Worm (Caenorhabditis elegans) whole organism, L2 larva: Measurements from ENCODE around the gene C16D9.5.

Source experiments
- C34F6.9 ChIP-seq: fragments of 150-350 bp; optimal IDR thresholded peaks from 2 replicates; lab custom pipeline; 2014; ENCODE audit warnings: missing biosample characterization, missing genetic modification characterization
- F13H6.1 ChIP-seq: sonication (generic microtip); optimal IDR thresholded peaks from 2 replicates; lab custom pipeline; 2016; ENCODE audit warnings: missing genetic modification characterization, missing compliant biosample characterization
- R02D3.7 ChIP-seq: fragments of 150-350 bp; optimal IDR thresholded peaks from 2 replicates; lab custom pipeline; 2014; ENCODE audit warnings: missing biosample characterization, missing genetic modification characterization
- alr-1 ChIP-seq: fragments of 150-350 bp; optimal IDR thresholded peaks from 2 replicates; lab custom pipeline; 2014; ENCODE audit warnings: missing biosample characterization, missing genetic modification characterization
- ama-1 ChIP-seq: fragments of 150-350 bp; optimal IDR thresholded peaks from 2 replicates; lab custom pipeline; 2018; ENCODE audit warnings: inconsistent platforms
- blmp-1 ChIP-seq: sonication (generic microtip); optimal IDR thresholded peaks from 2 replicates; lab custom pipeline; 2017; ENCODE audit warnings: missing genetic modification characterization, mild to moderate bottlenecking, missing compliant biosample characterization, antibody characterized with exemption, moderate library complexity; ENCODE audit not compliant: insufficient read depth
- ceh-16 ChIP-seq: fragments of 150-350 bp; optimal IDR thresholded peaks from 2 replicates; lab custom pipeline; 2014; ENCODE audit warnings: missing biosample characterization, missing genetic modification characterization
- crh-2 ChIP-seq: sonication (generic microtip); optimal IDR thresholded peaks from 2 replicates; lab custom pipeline; 2017; ENCODE audit warnings: missing biosample characterization, missing genetic modification characterization
- dmd-4 ChIP-seq: sonication (generic microtip); optimal IDR thresholded peaks from 2 replicates; lab custom pipeline; 2017; ENCODE audit warnings: missing biosample characterization, missing genetic modification characterization
- egl-27 ChIP-seq: sonication (generic microtip); optimal IDR thresholded peaks from 3 replicates; lab custom pipeline; 2017; ENCODE audit warnings: missing biosample characterization, missing genetic modification reagents, missing genetic modification characterization
- elt-1 ChIP-seq: fragments of 150-350 bp; optimal IDR thresholded peaks from 2 replicates; lab custom pipeline; 2014; ENCODE audit warnings: missing biosample characterization, missing genetic modification characterization
- fos-1 ChIP-seq: fragments of 150-350 bp; optimal IDR thresholded peaks from 2 replicates; lab custom pipeline; 2014; ENCODE audit warnings: missing biosample characterization, missing genetic modification characterization
- lin-11 ChIP-seq: fragments of 150-350 bp; sonication (generic microtip); optimal IDR thresholded peaks from 2 replicates; lab custom pipeline; 2014; ENCODE audit warnings: missing biosample characterization, missing genetic modification characterization, inconsistent platforms, mixed read lengths
- lin-13 ChIP-seq: fragments of 150-350 bp; optimal IDR thresholded peaks from 2 replicates; lab custom pipeline; 2014; ENCODE audit warnings: missing biosample characterization, missing genetic modification reagents, missing genetic modification characterization
- lsy-2 ChIP-seq, 2 experiments: fragments of 150-350 bp in 1 of 2; sonication (generic microtip) in 1 of 2; optimal IDR thresholded peaks; 2 replicates each; lab custom pipeline; 2014 to 2017; ENCODE audit warnings: missing biosample characterization in 2 of 2, missing genetic modification characterization in 2 of 2
- mbf-1 ChIP-seq: sonication (generic microtip); optimal IDR thresholded peaks from 2 replicates; lab custom pipeline; 2017; ENCODE audit warnings: missing biosample characterization, missing genetic modification characterization
- mdl-1 ChIP-seq, 2 experiments: fragments of 150-350 bp in 1 of 2; sonication (generic microtip) in 1 of 2; optimal IDR thresholded peaks; 2 replicates each; lab custom pipeline; 2017; ENCODE audit warnings: missing biosample characterization in 2 of 2, missing genetic modification characterization in 2 of 2
- nhr-10 ChIP-seq: sonication (generic microtip); optimal IDR thresholded peaks from 2 replicates; lab custom pipeline; 2017; ENCODE audit warnings: missing biosample characterization, missing genetic modification characterization
- nhr-11 ChIP-seq: fragments of 150-350 bp; optimal IDR thresholded peaks from 2 replicates; lab custom pipeline; 2014; ENCODE audit warnings: missing biosample characterization, missing genetic modification characterization
- nhr-12 ChIP-seq: fragments of 150-350 bp; optimal IDR thresholded peaks from 2 replicates; lab custom pipeline; 2014; ENCODE audit warnings: missing biosample characterization, missing genetic modification characterization
- nhr-129 ChIP-seq: fragments of 150-350 bp; optimal IDR thresholded peaks from 2 replicates; lab custom pipeline; 2014; ENCODE audit warnings: missing biosample characterization, missing genetic modification characterization
- nhr-21 ChIP-seq: fragments of 150-350 bp; optimal IDR thresholded peaks from 2 replicates; lab custom pipeline; 2014; ENCODE audit warnings: missing biosample characterization, missing genetic modification characterization
- nhr-23 ChIP-seq: fragments of 150-350 bp; optimal IDR thresholded peaks from 2 replicates; lab custom pipeline; 2014; ENCODE audit warnings: missing biosample characterization, missing genetic modification reagents, missing genetic modification characterization
- nhr-237 ChIP-seq: fragments of 150-350 bp; optimal IDR thresholded peaks from 2 replicates; lab custom pipeline; 2014; ENCODE audit warnings: missing biosample characterization, missing genetic modification characterization
- nhr-25 ChIP-seq: fragments of 150-350 bp; sonication (generic microtip); optimal IDR thresholded peaks from 3 replicates; lab custom pipeline; 2014; ENCODE audit warnings: missing biosample characterization, missing genetic modification characterization
- nhr-6 ChIP-seq: fragments of 150-350 bp; optimal IDR thresholded peaks from 2 replicates; lab custom pipeline; 2014; ENCODE audit warnings: missing biosample characterization, missing genetic modification characterization
- nhr-77 ChIP-seq: fragments of 150-350 bp; optimal IDR thresholded peaks from 2 replicates; lab custom pipeline; 2014; ENCODE audit warnings: missing biosample characterization, missing genetic modification characterization
- sem-4 ChIP-seq: fragments of 150-350 bp; optimal IDR thresholded peaks from 2 replicates; lab custom pipeline; 2014; ENCODE audit warnings: missing biosample characterization, missing genetic modification reagents, missing genetic modification characterization
- sma-3 ChIP-seq: sonication (generic microtip); optimal IDR thresholded peaks from 2 replicates; lab custom pipeline; 2016; ENCODE audit warnings: missing genetic modification reagents, missing genetic modification characterization, missing compliant biosample characterization
- sma-9 ChIP-seq, 2 experiments: fragments of 150-350 bp in 1 of 2; sonication (generic microtip) in 1 of 2; optimal IDR thresholded peaks; 2 replicates each; lab custom pipeline; 2014 to 2016; ENCODE audit warnings: missing genetic modification characterization in 2 of 2, mild to moderate bottlenecking in 1 of 2, missing biosample characterization in 1 of 2, missing compliant biosample characterization in 1 of 2, missing genetic modification reagents in 1 of 2, moderate library complexity in 1 of 2
- snpc-4 ChIP-seq: fragments of 150-350 bp; optimal IDR thresholded peaks from 2 replicates; lab custom pipeline; 2014; ENCODE audit warnings: missing biosample characterization, missing genetic modification characterization
- unc-39 ChIP-seq: fragments of 150-350 bp; optimal IDR thresholded peaks from 2 replicates; lab custom pipeline; 2014; ENCODE audit warnings: missing biosample characterization, missing genetic modification characterization
- unc-62 ChIP-seq: fragments of 150-350 bp; optimal IDR thresholded peaks from 2 replicates; lab custom pipeline; 2014; ENCODE audit warnings: missing biosample characterization, missing genetic modification reagents, missing genetic modification characterization
- zag-1 ChIP-seq: fragments of 150-350 bp; optimal IDR thresholded peaks from 2 replicates; lab custom pipeline; 2014; ENCODE audit warnings: missing biosample characterization, missing genetic modification characterization
- ztf-1 ChIP-seq: fragments of 200-800 bp; sonication (Bioruptor generic); conservative IDR thresholded peaks from 2 replicates; pipeline ENCODE4 v1.3.6; 2022; ENCODE audit warnings: missing genetic modification characterization, missing compliant biosample characterization
- ztf-11 ChIP-seq: sonication (generic microtip); optimal IDR thresholded peaks from 2 replicates; lab custom pipeline; 2017; ENCODE audit warnings: missing biosample characterization, missing genetic modification characterization
- ztf-4 ChIP-seq: fragments of 150-350 bp; optimal IDR thresholded peaks from 2 replicates; lab custom pipeline; 2014; ENCODE audit warnings: missing biosample characterization, missing genetic modification characterization

Gene C16D9.5

DNA sequence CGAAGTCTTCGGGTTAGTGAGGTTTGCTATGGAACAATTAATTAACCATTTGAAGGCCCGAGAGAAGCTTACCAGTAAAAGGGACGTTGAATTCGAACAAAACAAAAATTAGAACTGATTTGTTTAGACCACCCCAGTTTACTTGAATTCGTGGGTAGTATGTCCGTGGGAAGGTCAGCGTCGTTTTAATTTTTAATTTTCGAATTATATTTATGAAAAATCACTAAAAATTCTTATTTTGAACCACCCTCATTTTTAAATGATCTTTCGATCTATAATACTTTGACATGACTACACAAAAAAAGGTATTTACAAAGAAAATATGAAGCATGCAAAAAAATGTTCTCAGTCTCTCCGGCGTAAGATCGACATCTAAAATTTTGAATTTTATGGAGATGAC lies at the start of gene C16D9.5:
C16D9.5 (minus strand) TSS at position 101 of the 400 bp plus-strand sequence.
- TF ChIP-seq lin-13 (GFP tag; lab: Kevin White, UChicago): no peak
- TF ChIP-seq fos-1 (tag; lab: Kevin White, UChicago): no peak
- TF ChIP-seq nhr-77 (tag; lab: Kevin White, UChicago): no peak
- TF ChIP-seq sma-9 (GFP tag; optimal IDR thresholded peaks at IDR 0.05; lab: Kevin White, UChicago): no peak
- TF ChIP-seq sma-9 (tag; optimal IDR thresholded peaks at IDR 0.05; lab: Kevin White, UChicago): no peak
- no peak for TF ChIP-seq ama-1 (lab: Kevin White, UChicago)

DNA sequence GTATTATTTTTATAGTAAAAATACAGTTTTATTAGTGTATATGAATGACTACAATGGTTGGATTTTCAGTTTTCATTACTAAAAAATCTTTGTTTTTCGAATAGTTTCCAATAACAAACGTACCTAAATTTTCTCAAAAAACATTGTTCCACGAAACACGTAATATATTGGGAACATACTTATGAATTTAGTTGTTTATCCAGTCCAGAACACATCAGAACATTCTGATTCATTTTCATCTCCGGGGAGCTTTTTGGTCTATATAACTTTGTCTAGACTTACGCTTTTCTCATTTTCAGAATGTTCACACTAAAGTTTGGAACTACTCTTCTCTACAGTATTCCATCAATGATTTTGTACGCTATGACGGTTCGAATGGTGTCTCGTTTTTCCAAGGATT lies 46.4 kb upstream of the C16D9.5 start, which contains the start of gene srg-33:
srg-33 (plus strand) TSS at position 301 of the 400 bp plus-strand sequence.
- TF ChIP-seq nhr-11 (no peak), lin-11 (no peak), ama-1 (lab: Kevin White, UChicago) (no peak), nhr-21 (tag; lab: Kevin White, UChicago) (no peak), ztf-1 (no peak), unc-39 (no peak), nhr-6 (tag; lab: Kevin White, UChicago) (no peak), snpc-4 (no peak), fos-1 (tag; lab: Kevin White, UChicago) (no peak), sem-4 (no peak), nhr-237 (tag; lab: Kevin White, UChicago) (no peak), mdl-1 (tag; optimal IDR thresholded peaks at IDR 0.05; lab: Kevin White, UChicago) (no peak), unc-62 (GFP tag; lab: Kevin White, UChicago) (no peak), blmp-1 (tag; lab: Kevin White, UChicago) (no peak), crh-2 (tag; lab: Kevin White, UChicago) (no peak), nhr-25 (tag; lab: Kevin White, UChicago) (no peak), nhr-10 (tag; lab: Kevin White, UChicago) (no peak)

DNA sequence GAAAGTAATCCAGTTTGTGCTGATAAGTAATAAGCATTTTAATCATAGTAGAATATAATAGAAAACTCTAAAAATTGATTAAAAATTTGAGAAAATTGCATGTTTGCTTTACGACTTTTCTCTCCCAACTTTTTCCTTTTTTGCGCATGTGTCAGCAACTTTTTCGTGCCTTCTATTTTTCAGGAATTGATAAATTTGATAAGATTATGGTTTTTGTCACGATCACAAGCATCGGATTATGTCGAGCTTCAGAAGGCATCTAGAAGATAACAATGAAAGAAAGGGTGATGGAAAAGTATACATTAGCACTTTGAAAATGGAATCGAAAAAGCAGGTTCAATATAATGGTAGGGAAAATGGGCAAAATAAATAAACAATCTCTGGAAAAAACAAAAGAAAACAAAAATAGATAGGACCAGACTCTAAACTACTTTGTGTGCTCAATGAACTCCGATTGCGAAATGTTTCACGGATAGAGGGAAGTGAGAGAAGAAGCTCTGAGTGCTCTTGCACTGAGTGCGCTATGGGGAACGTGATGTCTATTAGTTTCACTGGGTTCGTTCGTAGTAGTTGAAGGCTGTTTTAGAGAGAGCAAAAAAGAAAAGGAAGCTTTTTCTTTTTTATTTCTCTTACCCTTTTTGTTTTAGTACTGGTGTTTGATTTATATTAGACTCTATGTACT lies 42.9 kb upstream of the C16D9.5 start:
- no peak for TF ChIP-seq elt-1
- peak; percentile 45 for TF ChIP-seq C34F6.9 (tag; lab: Kevin White, UChicago)
- peak in 1 of 2 experiments; percentile 64 for TF ChIP-seq mdl-1 (tag; optimal IDR thresholded peaks at IDR 0.05; lab: Kevin White, UChicago)
- peak; percentile 24 for TF ChIP-seq zag-1
- no peak for TF ChIP-seq nhr-21 (tag; lab: Kevin White, UChicago)
- no peak for TF ChIP-seq ztf-4 (tag; lab: Kevin White, UChicago)
- peak; percentile 98 for TF ChIP-seq sma-9 (GFP tag; optimal IDR thresholded peaks at IDR 0.05; lab: Kevin White, UChicago)
- TF ChIP-seq sma-9 (tag; optimal IDR thresholded peaks at IDR 0.05; lab: Kevin White, UChicago): no peak
- no peak for TF ChIP-seq R02D3.7 (tag; lab: Kevin White, UChicago)
- no peak for TF ChIP-seq alr-1 (tag; lab: Kevin White, UChicago)
- no peak for TF ChIP-seq sem-4
- peak; percentile 7 for TF ChIP-seq nhr-6 (tag; lab: Kevin White, UChicago)
- TF ChIP-seq mbf-1 (tag; lab: Kevin White, UChicago): no peak

DNA sequence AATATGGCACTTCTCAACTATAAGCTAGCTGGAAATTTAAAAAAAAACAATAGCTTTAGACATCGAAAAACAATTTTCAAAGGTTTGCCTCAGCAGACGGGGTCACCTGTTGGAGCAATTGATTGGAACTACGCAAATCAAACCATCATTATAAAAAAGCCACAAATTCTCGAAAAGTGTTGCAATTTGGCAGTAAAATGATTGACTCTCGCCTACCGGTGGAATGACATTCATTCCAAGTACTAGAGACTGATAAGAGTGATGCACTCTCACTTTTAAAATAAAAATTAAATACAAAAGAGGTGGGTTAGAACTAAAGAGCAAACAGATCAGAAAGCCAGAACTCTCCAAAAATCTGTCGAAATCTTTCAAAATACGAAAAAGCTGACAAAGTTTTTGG lies 40.1 kb upstream of the C16D9.5 start:
- TF ChIP-seq ztf-11 (no peak), elt-1 (no peak), F13H6.1 (tag; lab: Kevin White, UChicago) (no peak), blmp-1 (tag; lab: Kevin White, UChicago) (no peak), fos-1 (tag; lab: Kevin White, UChicago) (peak; percentile 28), lin-13 (GFP tag; lab: Kevin White, UChicago) (no peak)

DNA sequence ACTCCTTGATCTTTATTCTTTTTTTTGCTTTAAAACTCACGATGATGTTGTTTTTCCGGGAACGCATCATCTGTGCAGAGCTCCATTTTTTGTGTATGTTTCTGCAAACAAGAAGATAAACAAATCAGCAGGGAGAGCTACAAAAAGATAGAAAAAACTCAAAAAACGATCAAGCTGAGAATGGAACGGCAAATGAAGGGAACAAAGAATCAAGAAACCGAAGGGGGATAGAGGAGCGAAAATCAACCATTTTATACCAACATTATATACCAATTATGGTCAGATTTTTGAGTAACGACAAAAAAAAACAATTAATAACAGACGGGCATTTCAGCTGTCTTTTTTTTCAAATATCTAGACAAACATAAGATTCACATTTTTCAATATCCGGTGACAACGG lies 39.4 kb upstream of the C16D9.5 start, which contains the start of gene slc-17.5:
slc-17.5 (minus strand) TSS at position 101 of the 400 bp plus-strand sequence.
- no peak for TF ChIP-seq snpc-4
- TF ChIP-seq nhr-129 (tag; lab: Kevin White, UChicago): no peak
- TF ChIP-seq lsy-2 (tag; optimal IDR thresholded peaks at IDR 0.05; lab: Kevin White, UChicago): no peak
- TF ChIP-seq C34F6.9 (tag; lab: Kevin White, UChicago): no peak
- no peak for TF ChIP-seq nhr-11
- TF ChIP-seq ceh-16 (tag; lab: Kevin White, UChicago): no peak
- TF ChIP-seq nhr-25 (tag; lab: Kevin White, UChicago): no peak
- TF ChIP-seq dmd-4: no peak
- TF ChIP-seq sma-3 (GFP tag; lab: Kevin White, UChicago): no peak
- TF ChIP-seq nhr-12 (tag; lab: Kevin White, UChicago): no peak
- TF ChIP-seq egl-27: no peak
- TF ChIP-seq nhr-23: no peak
